Worm (Caenorhabditis elegans): Measurements from ENCODE around the gene R05G6.4.

DNA sequence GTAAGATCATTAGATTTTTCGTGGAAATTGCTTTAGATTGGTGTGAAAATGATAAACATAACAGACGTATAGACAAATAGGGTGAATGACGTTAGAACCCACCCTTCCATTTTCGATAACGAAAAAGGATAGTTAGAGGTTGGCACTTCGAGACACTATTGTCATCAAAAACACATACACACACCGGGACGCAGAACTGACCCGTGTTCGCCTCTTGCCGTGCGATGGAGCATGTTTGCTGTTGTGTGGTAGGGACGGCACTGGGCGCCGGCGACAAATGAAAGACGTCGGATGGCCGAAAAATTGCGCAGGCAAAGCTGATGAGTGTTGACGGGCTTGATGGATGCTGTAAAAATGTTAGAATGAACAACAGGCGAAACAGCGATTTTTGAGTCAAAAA is 36.8 kb downstream of the R05G6.4 start:
- peak; percentile 1 for TF ChIP-seq tbx-2 (tag; optimal IDR thresholded peaks at IDR 0.05)
- no peak for TF ChIP-seq fkh-10 (GFP tag; optimal IDR thresholded peaks at IDR 0.05)
- TF ChIP-seq pag-3 (tag; optimal IDR thresholded peaks at IDR 0.05; ENCODE audit: borderline replicate concordance): no peak

Data from whole organism, late embryonic.